Worm (Caenorhabditis elegans) whole organism, mixed stage, embryonic: ENCODE results near the gene flcn-1.

Experiments
- M03D4.4 ChIP-seq: sonication (generic microtip); optimal IDR thresholded peaks from 2 replicates; lab custom pipeline; 2017; ENCODE audit warnings: mild to moderate bottlenecking, missing genetic modification characterization, missing compliant biosample characterization
- bed-3 ChIP-seq: fragments of 200-800 bp; sonication (Bioruptor generic); optimal IDR thresholded peaks from 3 replicates; lab custom pipeline; 2018; ENCODE audit warnings: mild to moderate bottlenecking, missing genetic modification characterization, moderate library complexity, missing compliant biosample characterization
- blmp-1 ChIP-seq: fragments of 150-350 bp; optimal IDR thresholded peaks from 2 replicates; lab custom pipeline; 2014; ENCODE audit warnings: missing biosample characterization, missing genetic modification characterization
- ceh-39 ChIP-seq: fragments of 150-350 bp; optimal IDR thresholded peaks from 2 replicates; lab custom pipeline; 2014; ENCODE audit warnings: missing biosample characterization, missing genetic modification characterization
- ceh-43 ChIP-seq: fragments of 200-800 bp; sonication (Bioruptor generic); optimal IDR thresholded peaks from 2 replicates; lab custom pipeline; 2018; ENCODE audit warnings: mild to moderate bottlenecking, missing genetic modification characterization, moderate library complexity, missing compliant biosample characterization
- ceh-83 ChIP-seq: fragments of 200-800 bp; sonication (Bioruptor generic); optimal IDR thresholded peaks from 2 replicates; lab custom pipeline; 2018; ENCODE audit warnings: mild to moderate bottlenecking, missing genetic modification characterization, missing compliant biosample characterization
- ces-1 ChIP-seq: fragments of 150-350 bp; optimal IDR thresholded peaks from 2 replicates; lab custom pipeline; 2014; ENCODE audit warnings: missing biosample characterization, missing genetic modification reagents, missing genetic modification characterization
- cnd-1 ChIP-seq: fragments of 200-800 bp; sonication (Bioruptor generic); optimal IDR thresholded peaks from 2 replicates; lab custom pipeline; 2018; ENCODE audit warnings: mild to moderate bottlenecking, missing genetic modification characterization, missing compliant biosample characterization
- drap-1 ChIP-seq: fragments of 200-800 bp; sonication (Bioruptor generic); optimal IDR thresholded peaks from 3 replicates; lab custom pipeline; 2018; ENCODE audit warnings: mild to moderate bottlenecking, missing genetic modification characterization, missing compliant biosample characterization
- elt-1 ChIP-seq: sonication (generic microtip); optimal IDR thresholded peaks from 2 replicates; lab custom pipeline; 2017; ENCODE audit warnings: missing genetic modification characterization, mild to moderate bottlenecking, missing compliant biosample characterization, antibody characterized with exemption, moderate library complexity, borderline replicate concordance; ENCODE audit not compliant: insufficient read depth
- elt-3 ChIP-seq: fragments of 150-350 bp; optimal IDR thresholded peaks from 2 replicates; lab custom pipeline; 2014; ENCODE audit warnings: missing biosample characterization, missing genetic modification characterization
- flh-1 ChIP-seq: fragments of 200-800 bp; sonication (Bioruptor generic); optimal IDR thresholded peaks from 2 replicates; lab custom pipeline; 2018; ENCODE audit warnings: mild to moderate bottlenecking, missing genetic modification characterization, moderate library complexity, missing compliant biosample characterization
- ham-2 ChIP-seq: fragments of 200-800 bp; sonication (Bioruptor generic); optimal IDR thresholded peaks from 2 replicates; lab custom pipeline; 2018; ENCODE audit warnings: mild to moderate bottlenecking, missing genetic modification characterization, missing compliant biosample characterization
- hlh-1 ChIP-seq: fragments of 150-350 bp; optimal IDR thresholded peaks from 2 replicates; lab custom pipeline; 2014; ENCODE audit warnings: missing biosample characterization, missing genetic modification reagents, missing genetic modification characterization
- lin-13 ChIP-seq: fragments of 150-350 bp; optimal IDR thresholded peaks from 2 replicates; lab custom pipeline; 2014; ENCODE audit warnings: missing biosample characterization, missing genetic modification characterization
- lin-32 ChIP-seq: fragments of 200-800 bp; sonication (Bioruptor generic); optimal IDR thresholded peaks from 2 replicates; lab custom pipeline; 2018; ENCODE audit warnings: mild to moderate bottlenecking, missing genetic modification characterization, missing compliant biosample characterization
- lsy-2 ChIP-seq: fragments of 150-350 bp; optimal IDR thresholded peaks from 2 replicates; lab custom pipeline; 2014; ENCODE audit warnings: missing biosample characterization, missing genetic modification characterization
- mab-5 ChIP-seq: fragments of 150-350 bp; optimal IDR thresholded peaks from 2 replicates; lab custom pipeline; 2014; ENCODE audit warnings: missing biosample characterization, missing genetic modification characterization
- mep-1 ChIP-seq: fragments of 150-350 bp; optimal IDR thresholded peaks from 2 replicates; lab custom pipeline; 2017; ENCODE audit warnings: missing biosample characterization, missing genetic modification reagents, missing genetic modification characterization, inconsistent platforms
- mls-2 ChIP-seq: sonication (generic microtip); optimal IDR thresholded peaks from 2 replicates; lab custom pipeline; 2016; ENCODE audit warnings: mild to moderate bottlenecking, missing genetic modification characterization, moderate library complexity, missing compliant biosample characterization
- nhr-12 ChIP-seq: fragments of 150-350 bp; optimal IDR thresholded peaks from 2 replicates; lab custom pipeline; 2014; ENCODE audit warnings: missing biosample characterization, missing genetic modification characterization
- nhr-2 ChIP-seq: fragments of 150-350 bp; optimal IDR thresholded peaks from 2 replicates; lab custom pipeline; 2014; ENCODE audit warnings: missing biosample characterization, missing genetic modification characterization
- nhr-237 ChIP-seq: fragments of 150-350 bp; optimal IDR thresholded peaks from 2 replicates; lab custom pipeline; 2014; ENCODE audit warnings: missing biosample characterization, missing genetic modification characterization
- nhr-28 ChIP-seq: fragments of 150-350 bp; optimal IDR thresholded peaks from 2 replicates; lab custom pipeline; 2014; ENCODE audit warnings: missing biosample characterization, missing genetic modification characterization
- nhr-76 ChIP-seq: sonication (generic microtip); optimal IDR thresholded peaks from 2 replicates; lab custom pipeline; 2017; ENCODE audit warnings: missing biosample characterization, missing genetic modification characterization
- pha-4 ChIP-seq: fragments of 150-350 bp; optimal IDR thresholded peaks from 2 replicates; lab custom pipeline; 2018; ENCODE audit warnings: missing biosample characterization, missing genetic modification reagents, missing genetic modification characterization
- sem-2 ChIP-seq: fragments of 200-800 bp; sonication (Bioruptor generic); optimal IDR thresholded peaks from 2 replicates; lab custom pipeline; 2018; ENCODE audit warnings: mild to moderate bottlenecking, missing genetic modification characterization, missing compliant biosample characterization
- snpc-4 ChIP-seq: fragments of 150-350 bp; optimal IDR thresholded peaks from 2 replicates; lab custom pipeline; 2014; ENCODE audit warnings: missing biosample characterization, missing genetic modification characterization
- sptf-1 ChIP-seq: sonication (generic microtip); optimal IDR thresholded peaks from 2 replicates; lab custom pipeline; 2017; ENCODE audit warnings: mild to moderate bottlenecking, missing genetic modification characterization, moderate library complexity, missing compliant biosample characterization
- tbx-8 ChIP-seq: fragments of 200-800 bp; sonication (Bioruptor generic); optimal IDR thresholded peaks from 2 replicates; lab custom pipeline; 2018; ENCODE audit warnings: mild to moderate bottlenecking, missing genetic modification characterization, moderate library complexity, missing compliant biosample characterization
- unc-120 ChIP-seq: sonication (generic microtip); optimal IDR thresholded peaks from 2 replicates; lab custom pipeline; 2017; ENCODE audit warnings: missing genetic modification characterization, missing compliant biosample characterization; ENCODE audit not compliant: poor library complexity, severe bottlenecking
- unc-39 ChIP-seq: fragments of 150-350 bp; optimal IDR thresholded peaks from 2 replicates; lab custom pipeline; 2014; ENCODE audit warnings: missing biosample characterization, missing genetic modification characterization
- unc-62 ChIP-seq: fragments of 150-350 bp; optimal IDR thresholded peaks from 2 replicates; lab custom pipeline; 2014; ENCODE audit warnings: missing biosample characterization, missing genetic modification reagents, missing genetic modification characterization
- zip-8 ChIP-seq: fragments of 150-350 bp; optimal IDR thresholded peaks from 2 replicates; lab custom pipeline; 2014; ENCODE audit warnings: missing biosample characterization, missing genetic modification characterization
- ztf-11 ChIP-seq: fragments of 150-350 bp; optimal IDR thresholded peaks from 2 replicates; lab custom pipeline; 2014; ENCODE audit warnings: missing biosample characterization, missing genetic modification characterization

Gene flcn-1

ce11 chrII:6965573-6965972, 37.0 kb downstream of the flcn-1 start, which contains the start of gene tra-2:
Gene tra-2 (minus strand): TSS chrII:6965673.
- TF ChIP-seq lin-32 (GFP tag; lab: Kevin White, UChicago) (no peak), ceh-39 (tag; lab: Kevin White, UChicago) (no peak), nhr-237 (tag; lab: Kevin White, UChicago) (no peak), ceh-83 (GFP tag; lab: Kevin White, UChicago) (no peak), mab-5 (tag; lab: Kevin White, UChicago) (no peak), nhr-12 (tag; lab: Kevin White, UChicago) (no peak), cnd-1 (tag; lab: Kevin White, UChicago) (no peak), pha-4 (no peak), elt-1 (tag; lab: Kevin White, UChicago) (no peak), flh-1 (no peak), nhr-76 (tag; lab: Kevin White, UChicago) (no peak), lin-13 (tag; lab: Kevin White, UChicago) (no peak), zip-8 (tag; lab: Kevin White, UChicago) (no peak), ham-2 (GFP tag; lab: Kevin White, UChicago) (no peak), nhr-2 (tag; lab: Kevin White, UChicago) (no peak), sptf-1 (tag; lab: Kevin White, UChicago) (no peak)

ce11 chrII:6967618-6968017, 39.1 kb downstream of the flcn-1 start, which contains the start of gene eif-2Bgamma:
Gene eif-2Bgamma (minus strand): TSS chrII:6967648.
- no peak for TF ChIP-seq nhr-28 (tag; lab: Kevin White, UChicago)
- no peak for TF ChIP-seq ceh-43 (GFP tag; lab: Kevin White, UChicago)
- TF ChIP-seq unc-120 (tag; lab: Kevin White, UChicago), result no peak
- TF ChIP-seq tbx-8 (GFP tag; lab: Kevin White, UChicago), result no peak
- TF ChIP-seq unc-39 (tag; lab: Kevin White, UChicago), result no peak
- TF ChIP-seq nhr-237 (tag; lab: Kevin White, UChicago), result no peak
- no peak for TF ChIP-seq nhr-76 (tag; lab: Kevin White, UChicago)
- peak; percentile 1 for TF ChIP-seq ceh-39 (tag; lab: Kevin White, UChicago)
- no peak for TF ChIP-seq mep-1 (tag; lab: Kevin White, UChicago)
- TF ChIP-seq sem-2, result no peak
- peak; percentile 42 for TF ChIP-seq ces-1
- no peak for TF ChIP-seq M03D4.4 (tag; lab: Kevin White, UChicago)
- TF ChIP-seq ceh-83 (GFP tag; lab: Kevin White, UChicago), result no peak
- peak; percentile 60 for TF ChIP-seq lsy-2 (tag; lab: Kevin White, UChicago)
- no peak for TF ChIP-seq mab-5 (tag; lab: Kevin White, UChicago)
- no peak for TF ChIP-seq unc-62

- TF ChIP-seq hlh-1 (tag; lab: Kevin White, UChicago) (peak; percentile 46), sptf-1 (tag; lab: Kevin White, UChicago) (peak; percentile 65), flh-1 (peak; percentile 27), nhr-237 (tag; lab: Kevin White, UChicago) (no peak), mab-5 (tag; lab: Kevin White, UChicago) (no peak), unc-120 (tag; lab: Kevin White, UChicago) (peak; percentile 53), nhr-76 (tag; lab: Kevin White, UChicago) (no peak), mls-2 (peak; percentile 31), ceh-39 (tag; lab: Kevin White, UChicago) (peak; percentile 69), ces-1 (peak; percentile 2), sem-2 (peak; percentile 55), ham-2 (GFP tag; lab: Kevin White, UChicago) (peak; percentile 66), nhr-2 (tag; lab: Kevin White, UChicago) (no peak), unc-62 (peak; percentile 5), blmp-1 (tag; lab: Kevin White, UChicago) (no peak), unc-39 (tag; lab: Kevin White, UChicago) (no peak), ceh-43 (GFP tag; lab: Kevin White, UChicago) (no peak), snpc-4 (tag; lab: Kevin White, UChicago) (no peak), nhr-12 (tag; lab: Kevin White, UChicago) (no peak), nhr-28 (tag; lab: Kevin White, UChicago) (no peak), ztf-11 (tag; lab: Kevin White, UChicago) (no peak), lin-32 (GFP tag; lab: Kevin White, UChicago) (peak; percentile 42), zip-8 (tag; lab: Kevin White, UChicago) (no peak), lin-13 (tag; lab: Kevin White, UChicago) (peak; percentile 72), cnd-1 (tag; lab: Kevin White, UChicago) (peak; percentile 82), lsy-2 (tag; lab: Kevin White, UChicago) (peak; percentile 22), mep-1 (tag; lab: Kevin White, UChicago) (peak; percentile 6), elt-1 (tag; lab: Kevin White, UChicago) (no peak), pha-4 (peak; percentile 39), drap-1 (GFP tag; lab: Kevin White, UChicago) (peak; percentile 63), elt-3 (tag; lab: Kevin White, UChicago) (no peak), tbx-8 (GFP tag; lab: Kevin White, UChicago) (peak; percentile 43), ceh-83 (GFP tag; lab: Kevin White, UChicago) (peak; percentile 80), M03D4.4 (tag; lab: Kevin White, UChicago) (peak; percentile 65), bed-3 (GFP tag; lab: Kevin White, UChicago) (no peak)
Observed at ce11 chrII:6968191-6968675, 39.7 kb downstream of the flcn-1 start.
